Fruit fly (Drosophila melanogaster) whole organism, embryonic: ENCODE results near the gene nSMase.

Source experiments
- Atf-2 ChIP-seq: fragments of 200-800 bp; sonication (Bioruptor generic); optimal IDR thresholded peaks from 2 replicates; lab custom pipeline; 2016; ENCODE audit warnings: missing biosample characterization, missing genetic modification characterization
- Atf6 ChIP-seq: fragments of 200-800 bp; sonication (Bioruptor generic); IDR thresholded peaks from 2 replicates; pipeline ENCODE4 v1.3.6; 2022; ENCODE audit warnings: missing biosample characterization, missing genetic modification characterization
- CG10274 ChIP-seq: fragments of 200-800 bp; sonication (Bioruptor generic); optimal IDR thresholded peaks from 3 replicates; lab custom pipeline; 2017; ENCODE audit warnings: missing biosample characterization, mild to moderate bottlenecking, missing genetic modification characterization
- CG10565 ChIP-seq: fragments of 200-800 bp; sonication (Bioruptor generic); optimal IDR thresholded peaks from 3 replicates; lab custom pipeline; 2016; ENCODE audit warnings: missing biosample characterization, mild to moderate bottlenecking, missing genetic modification characterization
- CG10979 ChIP-seq: fragments of 200-800 bp; sonication (Bioruptor generic); optimal IDR thresholded peaks from 2 replicates; lab custom pipeline; 2018; ENCODE audit warnings: missing biosample characterization, mild to moderate bottlenecking, missing genetic modification characterization, moderate library complexity
- CG12071 ChIP-seq: fragments of 200-800 bp; sonication (Bioruptor generic); optimal IDR thresholded peaks from 3 replicates; lab custom pipeline; 2018; ENCODE audit warnings: missing biosample characterization, mild to moderate bottlenecking, missing genetic modification characterization
- CG12155 ChIP-seq: fragments of 200-800 bp; sonication (Bioruptor generic); optimal IDR thresholded peaks from 3 replicates; lab custom pipeline; 2016; ENCODE audit warnings: missing biosample characterization, missing genetic modification characterization
- CG13287 ChIP-seq: fragments of 200-800 bp; sonication (Bioruptor generic); IDR thresholded peaks from 2 replicates; pipeline ENCODE4 v1.3.6; 2022; ENCODE audit warnings: missing biosample characterization, missing genetic modification characterization; ENCODE audit not compliant: partially characterized antibody
- CG14860 ChIP-seq: fragments of 200-800 bp; sonication (Bioruptor generic); IDR thresholded peaks from 3 replicates; pipeline ENCODE4 v1.3.6; 2022; ENCODE audit warnings: missing biosample characterization, missing genetic modification characterization; ENCODE audit not compliant: partially characterized antibody
- CG15269 ChIP-seq: fragments of 200-800 bp; sonication (Bioruptor generic); optimal IDR thresholded peaks from 2 replicates; lab custom pipeline; 2018; ENCODE audit warnings: missing biosample characterization, mild to moderate bottlenecking, missing genetic modification characterization, moderate library complexity
- CG16813 ChIP-seq: fragments of 200-800 bp; sonication (Bioruptor generic); IDR thresholded peaks from 3 replicates; pipeline ENCODE4 v1.3.6; 2022; ENCODE audit warnings: missing biosample characterization, missing genetic modification characterization; ENCODE audit not compliant: partially characterized antibody
- CG18011 ChIP-seq: fragments of 200-800 bp; sonication (Bioruptor generic); optimal IDR thresholded peaks from 2 replicates; lab custom pipeline; 2017; ENCODE audit warnings: missing biosample characterization, missing genetic modification characterization, mild to moderate bottlenecking, moderate library complexity, missing genotype
- CG2199 ChIP-seq: fragments of 200-800 bp; sonication (Bioruptor generic); IDR thresholded peaks from 3 replicates; pipeline ENCODE4 v1.3.6; 2022; ENCODE audit warnings: missing biosample characterization, missing genetic modification characterization
- CG2875 ChIP-seq: fragments of 200-800 bp; sonication (Bioruptor generic); optimal IDR thresholded peaks from 2 replicates; lab custom pipeline; 2017; ENCODE audit warnings: missing biosample characterization, mild to moderate bottlenecking, missing genetic modification characterization, missing genetic modification reagents
- CG32767 ChIP-seq: fragments of 200-800 bp; sonication (Bioruptor generic); IDR thresholded peaks from 2 replicates; pipeline ENCODE4 v1.3.6; 2022; ENCODE audit warnings: missing biosample characterization, missing genetic modification characterization
- CG34224 ChIP-seq: fragments of 200-800 bp; sonication (Bioruptor generic); IDR thresholded peaks from 3 replicates; pipeline ENCODE4 v1.3.6; 2022; ENCODE audit warnings: missing biosample characterization, missing genetic modification characterization; ENCODE audit not compliant: partially characterized antibody
- CG34422 ChIP-seq: fragments of 200-800 bp; sonication (Bioruptor generic); IDR thresholded peaks from 3 replicates; pipeline ENCODE4 v1.3.6; 2022; ENCODE audit warnings: missing biosample characterization, missing genetic modification characterization
- CG43689 ChIP-seq: fragments of 200-800 bp; sonication (Bioruptor generic); IDR thresholded peaks from 2 replicates; pipeline ENCODE4 v1.3.6; 2022; ENCODE audit warnings: missing biosample characterization, missing genetic modification characterization
- CG6765 ChIP-seq: fragments of 200-800 bp; sonication (Bioruptor generic); optimal IDR thresholded peaks from 3 replicates; lab custom pipeline; 2017; ENCODE audit warnings: missing biosample characterization, mild to moderate bottlenecking, missing genetic modification characterization
- CG8924 ChIP-seq: fragments of 200-800 bp; optimal IDR thresholded peaks from 3 replicates; lab custom pipeline; 2019; ENCODE audit warnings: missing biosample characterization, mild to moderate bottlenecking, missing genetic modification characterization, moderate library complexity
- CrebB ChIP-seq: fragments of 200-800 bp; sonication (Bioruptor generic); optimal IDR thresholded peaks from 3 replicates; lab custom pipeline; 2018; ENCODE audit warnings: missing biosample characterization, mild to moderate bottlenecking, missing genetic modification characterization
- Dip3 ChIP-seq: fragments of 200-800 bp; sonication (Bioruptor generic); optimal IDR thresholded peaks from 3 replicates; lab custom pipeline; 2016; ENCODE audit warnings: missing biosample characterization, missing genetic modification characterization
- H2.0 ChIP-seq: fragments of 200-800 bp; sonication (Bioruptor generic); IDR thresholded peaks from 2 replicates; pipeline ENCODE4 v1.3.6; 2022; ENCODE audit warnings: missing biosample characterization, missing genetic modification characterization
- HLH4C ChIP-seq: fragments of 200-800 bp; sonication (Bioruptor generic); IDR thresholded peaks from 3 replicates; pipeline ENCODE4 v1.3.6; 2022; ENCODE audit warnings: missing biosample characterization, missing genetic modification characterization; ENCODE audit not compliant: partially characterized antibody
- Hand ChIP-seq: fragments of 200-800 bp; sonication (Bioruptor generic); optimal IDR thresholded peaks from 2 replicates; lab custom pipeline; 2017; ENCODE audit warnings: mild to moderate bottlenecking, missing biosample characterization, missing genetic modification reagents, missing genetic modification characterization
- Hmx ChIP-seq: fragments of 200-800 bp; sonication (Bioruptor generic); optimal IDR thresholded peaks from 2 replicates; lab custom pipeline; 2016; ENCODE audit warnings: missing biosample characterization, missing genetic modification characterization
- Med ChIP-seq: fragments of 200-800 bp; sonication (Bioruptor generic); peaks from one replicate; lab custom pipeline; 2016; ENCODE audit warnings: missing biosample characterization, missing genetic modification characterization, mild to moderate bottlenecking, inconsistent platforms, moderate library complexity
- NfI ChIP-seq: fragments of 200-800 bp; sonication (Bioruptor generic); optimal IDR thresholded peaks from 3 replicates; lab custom pipeline; 2018; ENCODE audit warnings: missing biosample characterization, mild to moderate bottlenecking, missing genetic modification characterization, moderate library complexity
- Ravus ChIP-seq: fragments of 200-800 bp; sonication (Bioruptor generic); IDR thresholded peaks from 2 replicates; pipeline ENCODE4 v1.3.6; 2022; ENCODE audit warnings: missing biosample characterization, missing genetic modification characterization
- Scr ChIP-seq: fragments of 200-800 bp; sonication (Bioruptor generic); IDR thresholded peaks from 2 replicates; pipeline ENCODE4 v1.3.6; 2022; ENCODE audit warnings: missing biosample characterization, missing genetic modification characterization; ENCODE audit not compliant: partially characterized antibody
- Sox100B ChIP-seq: fragments of 200-800 bp; sonication (Bioruptor generic); optimal IDR thresholded peaks from 3 replicates; lab custom pipeline; 2018; ENCODE audit warnings: missing biosample characterization, mild to moderate bottlenecking, missing genetic modification characterization
- Vsx1 ChIP-seq: fragments of 200-800 bp; sonication (Bioruptor generic); optimal IDR thresholded peaks from 2 replicates; lab custom pipeline; 2017; ENCODE audit warnings: missing biosample characterization, mild to moderate bottlenecking, missing genetic modification characterization, missing genetic modification reagents
- cg ChIP-seq: fragments of 200-800 bp; sonication (Bioruptor generic); optimal IDR thresholded peaks from 3 replicates; lab custom pipeline; 2019; ENCODE audit warnings: missing biosample characterization, mild to moderate bottlenecking, missing genetic modification characterization, moderate library complexity
- chm ChIP-seq: fragments of 200-800 bp; sonication (Bioruptor generic); IDR thresholded peaks from 2 replicates; pipeline ENCODE4 v1.3.6; 2022; ENCODE audit warnings: missing biosample characterization, missing genetic modification characterization
- chn ChIP-seq: fragments of 200-800 bp; sonication (Bioruptor generic); optimal IDR thresholded peaks from 2 replicates; lab custom pipeline; 2016; ENCODE audit warnings: missing biosample characterization, missing genetic modification characterization
- crol ChIP-seq: fragments of 200-800 bp; sonication (Bioruptor generic); IDR thresholded peaks from 2 replicates; pipeline ENCODE4 v1.3.6; 2022; ENCODE audit warnings: missing biosample characterization, missing genetic modification characterization
- dm ChIP-seq: fragments of 200-800 bp; sonication (Bioruptor generic); optimal IDR thresholded peaks from 3 replicates; lab custom pipeline; 2016; ENCODE audit warnings: missing biosample characterization, missing genetic modification characterization
- gcm ChIP-seq: fragments of 200-800 bp; sonication (Bioruptor generic); optimal IDR thresholded peaks from 2 replicates; lab custom pipeline; 2019; ENCODE audit warnings: missing biosample characterization, mild to moderate bottlenecking, missing genetic modification characterization, moderate library complexity
- gem ChIP-seq: fragments of 200-800 bp; sonication (Bioruptor generic); optimal IDR thresholded peaks from 2 replicates; lab custom pipeline; 2019; ENCODE audit warnings: missing biosample characterization, mild to moderate bottlenecking, missing genetic modification characterization, moderate library complexity
- oc ChIP-seq: fragments of 200-800 bp; sonication (Bioruptor generic); optimal IDR thresholded peaks from 2 replicates; lab custom pipeline; 2018; ENCODE audit warnings: missing biosample characterization, mild to moderate bottlenecking, missing genetic modification characterization, moderate library complexity
- onecut ChIP-seq: fragments of 200-800 bp; sonication (Bioruptor generic); IDR thresholded peaks from 2 replicates; pipeline ENCODE4 v1.3.6; 2022; ENCODE audit warnings: missing biosample characterization, missing genetic modification characterization
- pros ChIP-seq: fragments of 200-800 bp; sonication (Bioruptor generic); optimal IDR thresholded peaks from 3 replicates; lab custom pipeline; 2019; ENCODE audit warnings: missing biosample characterization, mild to moderate bottlenecking, missing genetic modification characterization, moderate library complexity
- rib ChIP-seq: fragments of 200-800 bp; sonication (Bioruptor generic); IDR thresholded peaks from 2 replicates; pipeline ENCODE4 v1.3.6; 2022; ENCODE audit warnings: missing biosample characterization, missing genetic modification characterization
- stc ChIP-seq: fragments of 200-800 bp; sonication (Bioruptor generic); IDR thresholded peaks from 2 replicates; pipeline ENCODE4 v1.3.6; 2022; ENCODE audit warnings: missing biosample characterization, missing genetic modification characterization
- twi ChIP-seq: fragments of 200-800 bp; optimal IDR thresholded peaks from 2 replicates; lab custom pipeline; 2019; ENCODE audit warnings: missing biosample characterization, mild to moderate bottlenecking, missing genetic modification characterization, moderate library complexity
- tx ChIP-seq: fragments of 200-800 bp; sonication (Bioruptor generic); optimal IDR thresholded peaks from 2 replicates; lab custom pipeline; 2016; ENCODE audit warnings: missing biosample characterization, missing genetic modification characterization
- vfl ChIP-seq: fragments of 200-800 bp; sonication (Bioruptor generic); optimal IDR thresholded peaks from 2 replicates; lab custom pipeline; 2016; ENCODE audit warnings: missing biosample characterization, missing genetic modification characterization
- zen2 ChIP-seq: fragments of 200-800 bp; sonication (Bioruptor generic); IDR thresholded peaks from 3 replicates; pipeline ENCODE4 v1.3.6; 2022; ENCODE audit warnings: missing biosample characterization, missing genetic modification characterization; ENCODE audit not compliant: partially characterized antibody

nSMase gene

DNA sequence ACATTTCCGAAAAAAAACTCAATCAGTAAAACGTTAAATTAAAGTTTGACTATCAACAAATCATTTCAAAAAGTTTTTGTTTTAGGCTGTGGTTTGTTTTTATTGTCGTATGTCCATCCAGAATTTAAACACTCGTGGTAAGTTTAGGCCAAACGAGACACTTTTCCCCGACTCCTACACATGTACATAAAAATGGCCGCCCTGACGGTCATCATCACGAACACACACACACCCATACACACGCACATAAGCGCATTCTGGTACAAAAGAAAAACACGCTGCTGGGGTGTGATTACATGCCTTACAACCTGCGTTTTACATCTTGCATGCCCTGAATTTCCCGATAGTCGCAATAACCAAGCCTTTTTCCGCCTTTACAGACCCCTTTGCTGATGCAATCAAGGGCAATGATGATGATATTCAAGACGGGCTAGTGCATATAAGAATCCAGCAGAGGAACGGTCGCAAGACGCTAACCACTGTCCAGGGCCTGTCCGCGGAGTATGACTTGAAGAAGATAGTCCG lies 4.5 kb downstream of the nSMase start (continued):
- TF ChIP-seq Dip3 (GFP tag; lab: Kevin White, UChicago) (no peak), tx (GFP tag; lab: Kevin White, UChicago) (no peak), onecut (no peak), dm (peak; percentile 43), rib (GFP tag; lab: Robert Waterston, UW) (no peak), cg (GFP tag; lab: Kevin White, UChicago) (peak; percentile 93), oc (tag; lab: Kevin White, UChicago) (no peak), Atf-2 (GFP tag; lab: Kevin White, UChicago) (no peak), CG18011 (GFP tag; lab: Kevin White, UChicago) (no peak), chn (no peak), CG2875 (GFP tag; lab: Kevin White, UChicago) (no peak), stc (GFP tag; lab: Robert Waterston, UW) (no peak), Ravus (GFP tag; lab: Robert Waterston, UW) (no peak), Hand (GFP tag; lab: Kevin White, UChicago) (no peak), CG34422 (GFP tag; lab: Robert Waterston, UW) (no peak), twi (tag; lab: Kevin White, UChicago) (no peak), CG32767 (GFP tag; lab: Robert Waterston, UW) (no peak), CG13287 (GFP tag; lab: Robert Waterston, UW) (peak; percentile 11; the same call in 1 of the 2 replicates), vfl (GFP tag; lab: Kevin White, UChicago) (no peak), Atf6 (no peak), CG34224 (GFP tag; lab: Robert Waterston, UW) (0 out of 3 replicates have a peak, but pooled peaks have one; percentile 41), pros (GFP tag; lab: Kevin White, UChicago) (peak; percentile 16), gem (no peak), crol (GFP tag; lab: Robert Waterston, UW) (no peak), Med (GFP tag; lab: Kevin White, UChicago) (peak; percentile 6), CG16813 (GFP tag; lab: Robert Waterston, UW) (no peak), CrebB (tag; lab: Kevin White, UChicago) (no peak), Sox100B (GFP tag; lab: Kevin White, UChicago) (no peak), Scr (GFP tag; lab: Robert Waterston, UW) (peak; percentile 2; the same call in 1 of the 2 replicates), Hmx (GFP tag; lab: Kevin White, UChicago) (no peak), CG12155 (GFP tag; lab: Kevin White, UChicago) (no peak), CG10979 (tag; lab: Kevin White, UChicago) (no peak), H2.0 (GFP tag; lab: Robert Waterston, UW) (no peak), CG12071 (no peak), CG14860 (GFP tag; lab: Robert Waterston, UW) (no peak), CG15269 (tag; lab: Kevin White, UChicago) (no peak), HLH4C (0 out of 3 replicates have a peak, but pooled peaks have one; percentile 2), chm (GFP tag; lab: Robert Waterston, UW) (peak; percentile 49), zen2 (no peak), CG10274 (GFP tag; lab: Kevin White, UChicago) (no peak), CG10565 (GFP tag; lab: Kevin White, UChicago) (no peak), NfI (GFP tag; lab: Kevin White, UChicago) (no peak), CG6765 (GFP tag; lab: Kevin White, UChicago) (no peak), CG8924 (tag; lab: Kevin White, UChicago) (no peak), CG2199 (GFP tag; lab: Robert Waterston, UW) (peak; percentile 93), gcm (no peak), CG43689 (GFP tag; lab: Robert Waterston, UW) (no peak), Vsx1 (GFP tag; lab: Kevin White, UChicago) (no peak)
- TF ChIP-seq, all 482 proteins: peak for 20
